Fruit fly (Drosophila melanogaster): ENCODE results near the gene CG33493.
A peak's percentile ranks its signal among the peaks of the same experiment; 100 is the strongest.

The CG33493 gene

DNA sequence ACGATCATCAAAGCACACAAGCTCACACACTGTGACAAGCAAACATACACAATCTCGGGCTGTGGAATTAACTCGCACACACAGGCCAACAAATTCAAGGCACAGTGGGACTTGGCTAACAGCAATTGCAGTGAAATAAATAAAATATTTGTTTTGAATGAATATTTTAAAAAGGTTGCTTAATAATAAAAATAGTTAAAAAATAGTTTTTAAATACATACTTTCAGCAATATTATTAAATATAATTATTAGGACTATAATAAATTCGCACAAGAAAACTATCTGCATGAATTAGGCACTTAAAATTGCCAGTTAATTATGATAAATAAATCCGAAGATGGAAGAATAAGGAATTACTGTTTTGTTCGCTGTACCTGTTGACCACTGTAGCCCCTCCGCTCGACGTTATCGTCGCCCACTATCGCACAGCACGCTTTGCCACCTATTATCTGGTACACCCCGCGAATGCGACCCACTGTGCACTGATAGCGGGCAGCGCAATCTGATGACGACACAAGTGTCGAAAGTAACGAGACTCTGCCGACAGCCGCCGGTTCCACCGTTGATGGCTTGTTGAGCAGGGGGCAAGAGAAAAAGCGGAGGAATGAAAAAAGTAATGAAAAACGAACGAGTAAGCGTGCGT lies 10.1 kb downstream of the CG33493 start (continued):
- TF ChIP-seq tna (GFP tag; IDR thresholded peaks at IDR 0.05; ENCODE audit: partially characterized antibody) (no peak), cwo (GFP tag; optimal IDR thresholded peaks at IDR 0.05) (peak; percentile 99), corto (GFP tag; optimal IDR thresholded peaks at IDR 0.05) (peak; percentile 79), Mrtf (GFP tag; IDR thresholded peaks at IDR 0.05) (peak; percentile 94), ems (GFP tag; optimal IDR thresholded peaks at IDR 0.05) (peak; percentile 77), Oli (tag; optimal IDR thresholded peaks at IDR 0.05) (peak; percentile 99), pita (GFP tag; optimal IDR thresholded peaks at IDR 0.05) (no peak), MTF-1 (GFP tag; optimal IDR thresholded peaks at IDR 0.05; ENCODE audit: borderline replicate concordance) (peak; percentile 84), Hey (tag; optimal IDR thresholded peaks at IDR 0.05) (peak; percentile 100), gcm (GFP tag; optimal IDR thresholded peaks at IDR 0.05) (peak; percentile 97), Camta (GFP tag; optimal IDR thresholded peaks at IDR 0.05) (peak; percentile 80), seq (GFP tag; IDR thresholded peaks at IDR 0.05) (peak; percentile 99), CG17328 (GFP tag; IDR thresholded peaks at IDR 0.05) (peak; percentile 93), CG15479 (GFP tag; optimal IDR thresholded peaks at IDR 0.05) (peak; percentile 98), Trl (optimal IDR thresholded peaks at IDR 0.05) (no peak), Trl (GFP tag; optimal IDR thresholded peaks at IDR 0.05) (peak; percentile 67), scrt (GFP tag; optimal IDR thresholded peaks at IDR 0.05) (peak; percentile 94), CG10462 (GFP tag; optimal IDR thresholded peaks at IDR 0.05) (peak; percentile 96), CG2712 (tag; optimal IDR thresholded peaks at IDR 0.05) (peak; percentile 99), CG3847 (GFP tag; IDR thresholded peaks at IDR 0.05) (peak; percentile 98), CG17568 (GFP tag; optimal IDR thresholded peaks at IDR 0.05) (peak; percentile 94), chif (GFP tag; optimal IDR thresholded peaks at IDR 0.05) (peak; percentile 82 to 88), Bteb2 (GFP tag; optimal IDR thresholded peaks at IDR 0.05) (peak; percentile 83), pan (optimal IDR thresholded peaks at IDR 0.05) (no peak), pan (GFP tag; optimal IDR thresholded peaks at IDR 0.05 in 1 of 2, IDR thresholded peaks at IDR 0.05 in 1 of 2) (peak in 1 of 2 experiments; percentile 96), CG32772 (GFP tag; IDR thresholded peaks at IDR 0.05) (peak; percentile 96), MBD-R2 (GFP tag; IDR thresholded peaks at IDR 0.05) (peak; percentile 83), Xrp1 (GFP tag; IDR thresholded peaks at IDR 0.05) (peak; percentile 98), ab (GFP tag; optimal IDR thresholded peaks at IDR 0.05) (peak; percentile 63), sens (GFP tag) (peak; percentile 98), row (GFP tag; IDR thresholded peaks at IDR 0.05) (peak; percentile 99), dm (GFP tag; optimal IDR thresholded peaks at IDR 0.05) (peak; percentile 69), Dfd (GFP tag; optimal IDR thresholded peaks at IDR 0.05) (peak in 1 of 2 experiments; percentile 91), Ssrp (tag; optimal IDR thresholded peaks at IDR 0.05) (peak; percentile 99), Rx (GFP tag; IDR thresholded peaks at IDR 0.05) (peak; percentile 88), Vsx1 (GFP tag; optimal IDR thresholded peaks at IDR 0.05) (peak; percentile 96), Hmx (GFP tag; optimal IDR thresholded peaks at IDR 0.05) (peak; percentile 81), zen2 (GFP tag; IDR thresholded peaks at IDR 0.05; ENCODE audit: partially characterized antibody) (no peak), CG13424 (tag; optimal IDR thresholded peaks at IDR 0.05) (peak; percentile 99), D19B (GFP tag; optimal IDR thresholded peaks at IDR 0.05) (peak; percentile 94), jing (GFP tag; optimal IDR thresholded peaks at IDR 0.05) (peak; percentile 92), bbx (GFP tag; IDR thresholded peaks at IDR 0.05; ENCODE audit: partially characterized antibody) (peak; percentile 14; the same call in 1 of the 2 replicates), Bgb (GFP tag; IDR thresholded peaks at IDR 0.05; ENCODE audit: partially characterized antibody) (no peak), Fer3 (tag; optimal IDR thresholded peaks at IDR 0.05) (peak; percentile 95), CG10321 (GFP tag; IDR thresholded peaks at IDR 0.05) (peak; percentile 79), Asciz (GFP tag; optimal IDR thresholded peaks at IDR 0.05) (peak; percentile 99), D (optimal IDR thresholded peaks at IDR 0.05) (no peak), D (GFP tag; optimal IDR thresholded peaks at IDR 0.05) (peak; percentile 99), CG3163 (GFP tag; optimal IDR thresholded peaks at IDR 0.05) (peak; percentile 52), HLH4C (GFP tag; IDR thresholded peaks at IDR 0.05; ENCODE audit: partially characterized antibody) (no peak)

All from whole organism, embryonic.